Fruit fly (Drosophila melanogaster) whole organism, embryonic: Measurements from ENCODE around the gene drl.

Experiments used
- Atf-2 ChIP-seq: fragments of 200-800 bp; sonication (Bioruptor generic); optimal IDR thresholded peaks from 2 replicates; lab custom pipeline; 2016; ENCODE audit warnings: missing biosample characterization, missing genetic modification characterization
- Bgb ChIP-seq: fragments of 200-800 bp; sonication (Bioruptor generic); IDR thresholded peaks from 2 replicates; pipeline ENCODE4 v1.3.6; 2022; ENCODE audit warnings: missing biosample characterization, missing genetic modification characterization; ENCODE audit not compliant: partially characterized antibody
- CG12155 ChIP-seq: fragments of 200-800 bp; sonication (Bioruptor generic); optimal IDR thresholded peaks from 3 replicates; lab custom pipeline; 2016; ENCODE audit warnings: missing biosample characterization, missing genetic modification characterization
- CG13287 ChIP-seq: fragments of 200-800 bp; sonication (Bioruptor generic); IDR thresholded peaks from 2 replicates; pipeline ENCODE4 v1.3.6; 2022; ENCODE audit warnings: missing biosample characterization, missing genetic modification characterization; ENCODE audit not compliant: partially characterized antibody
- CG15269 ChIP-seq: fragments of 200-800 bp; sonication (Bioruptor generic); optimal IDR thresholded peaks from 2 replicates; lab custom pipeline; 2018; ENCODE audit warnings: missing biosample characterization, mild to moderate bottlenecking, missing genetic modification characterization, moderate library complexity
- CG16813 ChIP-seq: fragments of 200-800 bp; sonication (Bioruptor generic); IDR thresholded peaks from 3 replicates; pipeline ENCODE4 v1.3.6; 2022; ENCODE audit warnings: missing biosample characterization, missing genetic modification characterization; ENCODE audit not compliant: partially characterized antibody
- CG17802 ChIP-seq: fragments of 200-800 bp; sonication (Bioruptor generic); optimal IDR thresholded peaks from 2 replicates; lab custom pipeline; 2018; ENCODE audit warnings: missing biosample characterization, mild to moderate bottlenecking, missing genetic modification characterization, moderate library complexity
- CG17829 ChIP-seq: fragments of 200-800 bp; optimal IDR thresholded peaks from 2 replicates; lab custom pipeline; 2019; ENCODE audit warnings: missing biosample characterization, mild to moderate bottlenecking, missing genetic modification characterization, moderate library complexity
- CG18262 ChIP-seq: fragments of 200-800 bp; optimal IDR thresholded peaks from 3 replicates; lab custom pipeline; 2019; ENCODE audit warnings: missing biosample characterization, mild to moderate bottlenecking, missing genetic modification characterization, moderate library complexity
- CG2678 ChIP-seq: fragments of 200-800 bp; sonication (Bioruptor generic); optimal IDR thresholded peaks from 3 replicates; lab custom pipeline; 2019; ENCODE audit warnings: missing biosample characterization, mild to moderate bottlenecking, missing genetic modification characterization, moderate library complexity
- CG30020 ChIP-seq: fragments of 200-800 bp; optimal IDR thresholded peaks from 2 replicates; lab custom pipeline; 2019; ENCODE audit warnings: missing biosample characterization, mild to moderate bottlenecking, missing genetic modification characterization, moderate library complexity
- CG30403 ChIP-seq: fragments of 200-800 bp; sonication (Bioruptor generic); optimal IDR thresholded peaks from 3 replicates; lab custom pipeline; 2016; ENCODE audit warnings: missing biosample characterization, missing genetic modification characterization
- CG3281 ChIP-seq: fragments of 200-800 bp; sonication (Bioruptor generic); optimal IDR thresholded peaks from 3 replicates; lab custom pipeline; 2017; ENCODE audit warnings: missing biosample characterization, mild to moderate bottlenecking, missing genetic modification characterization
- CG7556 ChIP-seq: fragments of 200-800 bp; sonication (Bioruptor generic); optimal IDR thresholded peaks from 2 replicates; lab custom pipeline; 2017; ENCODE audit warnings: missing biosample characterization, mild to moderate bottlenecking, missing genetic modification characterization
- CG9817 ChIP-seq: fragments of 200-800 bp; sonication (Bioruptor generic); optimal IDR thresholded peaks from 2 replicates; lab custom pipeline; 2018; ENCODE audit warnings: missing biosample characterization, mild to moderate bottlenecking, missing genetic modification characterization, moderate library complexity
- CG9876 ChIP-seq: fragments of 200-800 bp; sonication (Bioruptor generic); optimal IDR thresholded peaks from 2 replicates; lab custom pipeline; 2016; ENCODE audit warnings: missing biosample characterization, missing genetic modification characterization
- CrebB ChIP-seq: fragments of 200-800 bp; sonication (Bioruptor generic); optimal IDR thresholded peaks from 3 replicates; lab custom pipeline; 2018; ENCODE audit warnings: missing biosample characterization, mild to moderate bottlenecking, missing genetic modification characterization
- D19A ChIP-seq: fragments of 200-800 bp; optimal IDR thresholded peaks from 3 replicates; lab custom pipeline; 2019; ENCODE audit warnings: missing biosample characterization, mild to moderate bottlenecking, missing genetic modification characterization, moderate library complexity
- Deaf1 ChIP-seq: fragments of 200-800 bp; optimal IDR thresholded peaks from 3 replicates; lab custom pipeline; 2019; ENCODE audit warnings: missing biosample characterization, mild to moderate bottlenecking, missing genetic modification characterization, moderate library complexity
- Drgx ChIP-seq: fragments of 200-800 bp; sonication (Bioruptor generic); IDR thresholded peaks from 2 replicates; pipeline ENCODE4 v1.3.6; 2022; ENCODE audit warnings: missing biosample characterization, missing genetic modification characterization
- Fer3 ChIP-seq: fragments of 200-800 bp; sonication (Bioruptor generic); optimal IDR thresholded peaks from 2 replicates; lab custom pipeline; 2018; ENCODE audit warnings: missing biosample characterization, mild to moderate bottlenecking, missing genetic modification characterization, moderate library complexity
- GATAe ChIP-seq: fragments of 200-800 bp; sonication (Bioruptor generic); conservative IDR thresholded peaks from 2 replicates; pipeline ENCODE4 v1.3.6; 2022; ENCODE audit warnings: missing biosample characterization, missing genetic modification characterization
- Hr78 ChIP-seq, 2 experiments: fragments of 200-800 bp in 1 of 2; fragments of >200 bp in 1 of 2; sonication (Bioruptor generic) in 1 of 2; optimal IDR thresholded peaks; 2 replicates each; lab custom pipeline; 2017 to 2019; ENCODE audit warnings: missing biosample characterization in 2 of 2, missing genetic modification characterization in 2 of 2, mild to moderate bottlenecking in 1 of 2, moderate library complexity in 1 of 2
- Med ChIP-seq: fragments of 200-800 bp; sonication (Bioruptor generic); peaks from one replicate; lab custom pipeline; 2016; ENCODE audit warnings: missing biosample characterization, missing genetic modification characterization, mild to moderate bottlenecking, inconsistent platforms, moderate library complexity
- YL-1 ChIP-seq: fragments of 200-800 bp; sonication (Bioruptor generic); optimal IDR thresholded peaks from 3 replicates; lab custom pipeline; 2017; ENCODE audit warnings: missing biosample characterization, mild to moderate bottlenecking, missing genetic modification characterization
- cg ChIP-seq: fragments of 200-800 bp; sonication (Bioruptor generic); optimal IDR thresholded peaks from 3 replicates; lab custom pipeline; 2019; ENCODE audit warnings: missing biosample characterization, mild to moderate bottlenecking, missing genetic modification characterization, moderate library complexity
- corto ChIP-seq: fragments of 200-800 bp; sonication (Bioruptor generic); optimal IDR thresholded peaks from 2 replicates; lab custom pipeline; 2016; ENCODE audit warnings: missing biosample characterization, mild to moderate bottlenecking, missing genetic modification characterization, moderate library complexity
- fd102C ChIP-seq: fragments of 200-800 bp; sonication (Bioruptor generic); optimal IDR thresholded peaks from 2 replicates; lab custom pipeline; 2018; ENCODE audit warnings: missing biosample characterization, mild to moderate bottlenecking, missing genetic modification characterization, moderate library complexity
- gcm2 ChIP-seq: fragments of 200-800 bp; sonication (Bioruptor generic); optimal IDR thresholded peaks from 2 replicates; lab custom pipeline; 2016; ENCODE audit warnings: missing biosample characterization, missing genetic modification characterization
- gsb-n ChIP-seq: fragments of 200-800 bp; sonication (Bioruptor generic); optimal IDR thresholded peaks from 3 replicates; lab custom pipeline; 2018; ENCODE audit warnings: missing biosample characterization, mild to moderate bottlenecking, missing genetic modification characterization
- nerfin-1 ChIP-seq: fragments of 200-800 bp; sonication (Bioruptor generic); optimal IDR thresholded peaks from 3 replicates; lab custom pipeline; 2019; ENCODE audit warnings: missing biosample characterization, mild to moderate bottlenecking, missing genetic modification characterization, moderate library complexity
- oc ChIP-seq: fragments of 200-800 bp; sonication (Bioruptor generic); optimal IDR thresholded peaks from 2 replicates; lab custom pipeline; 2018; ENCODE audit warnings: missing biosample characterization, mild to moderate bottlenecking, missing genetic modification characterization, moderate library complexity
- pan ChIP-seq, 4 experiments: fragments of >200 bp in 3 of 4; fragments of 200-800 bp in 1 of 4; sonication (Bioruptor generic) in 1 of 4; optimal IDR thresholded peaks in 3 of 4; IDR thresholded peaks in 1 of 4; 2 replicates each; pipeline versions ENCODE4 v1.3.6 to Lab custom; 2017 to 2022; ENCODE audit warnings: missing biosample characterization in 2 of 4, missing genetic modification characterization in 2 of 4, mixed read lengths in 1 of 4
- pfk ChIP-seq: fragments of 200-800 bp; sonication (Bioruptor generic); optimal IDR thresholded peaks from 2 replicates; lab custom pipeline; 2018; ENCODE audit warnings: missing biosample characterization, mild to moderate bottlenecking, missing genetic modification characterization, moderate library complexity
- phol ChIP-seq: fragments of 200-800 bp; sonication (Bioruptor generic); optimal IDR thresholded peaks from 3 replicates; lab custom pipeline; 2018; ENCODE audit warnings: missing biosample characterization, mild to moderate bottlenecking, missing genetic modification characterization, moderate library complexity
- pita ChIP-seq: fragments of 200-800 bp; sonication (Bioruptor generic); optimal IDR thresholded peaks from 2 replicates; lab custom pipeline; 2017; ENCODE audit warnings: missing biosample characterization, mild to moderate bottlenecking, missing genetic modification characterization
- pzg ChIP-seq: fragments of 200-800 bp; sonication (Bioruptor generic); optimal IDR thresholded peaks from 3 replicates; lab custom pipeline; 2018; ENCODE audit warnings: missing biosample characterization, mild to moderate bottlenecking, missing genetic modification characterization, moderate library complexity
- row ChIP-seq: fragments of 200-800 bp; sonication (Bioruptor generic); IDR thresholded peaks from 3 replicates; pipeline ENCODE4 v1.3.6; 2022; ENCODE audit warnings: missing biosample characterization, missing genetic modification characterization
- run ChIP-seq: fragments of 200-800 bp; sonication (Bioruptor generic); optimal IDR thresholded peaks from 3 replicates; lab custom pipeline; 2018; ENCODE audit warnings: missing biosample characterization, mild to moderate bottlenecking, missing genetic modification characterization
- sc ChIP-seq, 3 experiments: fragments of >200 bp in 2 of 3; fragments of 200-800 bp in 1 of 3; sonication (Bioruptor generic) in 1 of 3; optimal IDR thresholded peaks; 2 replicates in 2 of 3; 3 replicates in 1 of 3; lab custom pipeline; 2017; ENCODE audit warnings: mild to moderate bottlenecking in 1 of 3, missing biosample characterization in 1 of 3, missing genetic modification characterization in 1 of 3, missing genetic modification reagents in 1 of 3
- sima ChIP-seq: fragments of 200-800 bp; sonication (Bioruptor generic); optimal IDR thresholded peaks from 2 replicates; lab custom pipeline; 2016; ENCODE audit warnings: missing biosample characterization, missing genetic modification characterization
- slp2 ChIP-seq: fragments of 200-800 bp; sonication (Bioruptor generic); optimal IDR thresholded peaks from 2 replicates; lab custom pipeline; 2016; ENCODE audit warnings: missing biosample characterization, missing genetic modification characterization
- sqz ChIP-seq: fragments of 200-800 bp; sonication (Bioruptor generic); optimal IDR thresholded peaks from 3 replicates; lab custom pipeline; 2018; ENCODE audit warnings: missing biosample characterization, mild to moderate bottlenecking, missing genetic modification characterization
- tin ChIP-seq: fragments of 200-800 bp; sonication (Bioruptor generic); optimal IDR thresholded peaks from 3 replicates; lab custom pipeline; 2016; ENCODE audit warnings: missing biosample characterization, missing genetic modification characterization
- trem ChIP-seq: fragments of 200-800 bp; optimal IDR thresholded peaks from 3 replicates; lab custom pipeline; 2019; ENCODE audit warnings: missing biosample characterization, mild to moderate bottlenecking, missing genetic modification characterization, moderate library complexity
- vvl ChIP-seq: fragments of 200-800 bp; sonication (Bioruptor generic); IDR thresholded peaks from 2 replicates; pipeline ENCODE4 v1.3.6; 2022; ENCODE audit warnings: missing biosample characterization, missing genetic modification characterization
- zf30C ChIP-seq: fragments of 200-800 bp; sonication (Bioruptor generic); optimal IDR thresholded peaks from 3 replicates; lab custom pipeline; 2018; ENCODE audit warnings: missing biosample characterization, mild to moderate bottlenecking, missing genetic modification characterization

drl gene

DNA sequence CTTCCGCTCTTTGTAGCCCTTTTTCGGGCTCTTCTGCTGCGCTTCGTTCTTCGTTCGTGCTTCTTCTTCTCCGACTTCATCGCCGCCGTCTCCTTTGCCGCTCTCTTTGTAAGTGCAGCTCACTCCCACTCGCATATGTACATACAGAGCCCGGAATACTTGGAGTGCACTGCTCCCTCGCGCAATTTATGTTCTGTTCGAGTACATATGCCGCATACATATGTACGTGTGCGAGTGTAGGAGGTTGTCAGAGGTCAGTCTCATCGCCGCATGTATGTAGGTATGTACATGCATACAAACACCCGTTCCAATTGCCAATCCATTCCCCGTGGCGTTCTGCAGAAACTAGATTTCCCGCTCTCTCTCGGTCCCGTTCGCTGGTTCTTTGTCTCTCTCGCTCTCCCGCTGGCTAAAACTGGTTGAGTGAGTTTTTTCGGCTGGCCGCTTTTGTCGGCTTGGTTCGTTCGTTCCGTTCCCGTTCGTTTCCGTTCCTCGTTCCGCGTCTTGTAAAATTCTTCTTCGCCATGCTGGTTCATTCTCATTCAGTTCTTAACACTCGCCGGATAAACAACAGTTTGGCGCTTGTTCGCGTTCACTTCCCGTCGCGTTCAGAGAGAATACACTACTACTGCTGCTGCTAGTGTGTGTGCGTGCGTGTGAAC is 32.0 kb upstream of the drl start (continued):
- TF ChIP-seq YL-1 (GFP tag; lab: Kevin White, UChicago), result peak; percentile 3
- peak; percentile 6 for TF ChIP-seq CG18262 (tag; lab: Kevin White, UChicago)
- peak; percentile 91 for TF ChIP-seq Med (GFP tag; lab: Kevin White, UChicago)
- peak; percentile 40 for TF ChIP-seq corto (GFP tag; lab: Kevin White, UChicago)
- peak; percentile 100 for TF ChIP-seq pfk
- TF ChIP-seq zf30C (GFP tag; lab: Kevin White, UChicago), result peak; percentile 41
- no peak for TF ChIP-seq pan (optimal IDR thresholded peaks at IDR 0.05; lab: Kevin White, UChicago)
- TF ChIP-seq pan (GFP tag; optimal IDR thresholded peaks at IDR 0.05 in 1 of 2, IDR thresholded peaks at IDR 0.05 in 1 of 2), result no peak
- no peak for TF ChIP-seq sc (optimal IDR thresholded peaks at IDR 0.05; lab: Kevin White, UChicago)
- no peak for TF ChIP-seq sc (GFP tag; optimal IDR thresholded peaks at IDR 0.05; lab: Kevin White, UChicago)
- peak; percentile 59; the same call in 1 of the 2 replicates for TF ChIP-seq CG13287
- peak; percentile 23 for TF ChIP-seq CrebB (tag; lab: Kevin White, UChicago)
- TF ChIP-seq CG9876 (GFP tag; lab: Kevin White, UChicago), result no peak
- TF ChIP-seq CG30020 (tag; lab: Kevin White, UChicago), result peak; percentile 48
- TF ChIP-seq CG12155 (GFP tag; lab: Kevin White, UChicago), result peak; percentile 60
- TF ChIP-seq cg, result no peak
- peak; percentile 19 for TF ChIP-seq fd102C (GFP tag; lab: Kevin White, UChicago)
- TF ChIP-seq GATAe (GFP tag; lab: Robert Waterston, UW), result no peak
- peak; percentile 32 for TF ChIP-seq CG15269 (tag; lab: Kevin White, UChicago)
- peak; percentile 48 for TF ChIP-seq D19A (tag; lab: Kevin White, UChicago)
- peak; percentile 50 for TF ChIP-seq nerfin-1 (tag; lab: Kevin White, UChicago)
- peak; percentile 23 for TF ChIP-seq Fer3
- TF ChIP-seq gsb-n (tag; lab: Kevin White, UChicago), result peak; percentile 51
- TF ChIP-seq tin, result no peak
- TF ChIP-seq CG17802 (tag; lab: Kevin White, UChicago), result peak; percentile 3
- no peak for TF ChIP-seq sima (GFP tag; lab: Kevin White, UChicago)
- TF ChIP-seq pita (GFP tag; lab: Kevin White, UChicago), result no peak
- no peak for TF ChIP-seq gcm2 (GFP tag; lab: Kevin White, UChicago)
- TF ChIP-seq CG30403, result no peak
- no peak for TF ChIP-seq Drgx
- peak; percentile 34 for TF ChIP-seq phol (tag; lab: Kevin White, UChicago)
- peak; percentile 56; the same call in 1 of the 2 replicates for TF ChIP-seq Bgb (GFP tag; lab: Robert Waterston, UW)
- peak in 1 of 2 experiments; percentile 99 for TF ChIP-seq Hr78 (GFP tag; optimal IDR thresholded peaks at IDR 0.05; lab: Kevin White, UChicago)
- no peak for TF ChIP-seq oc (tag; lab: Kevin White, UChicago)
- TF ChIP-seq run, result peak; percentile 21
- TF ChIP-seq CG7556 (GFP tag; lab: Kevin White, UChicago), result no peak
- TF ChIP-seq CG2678, result peak; percentile 45
- TF ChIP-seq trem, result peak; percentile 21
- TF ChIP-seq CG3281 (GFP tag; lab: Kevin White, UChicago), result peak; percentile 58
- peak; percentile 66 for TF ChIP-seq CG17829 (tag; lab: Kevin White, UChicago)
- no peak for TF ChIP-seq CG9817 (tag; lab: Kevin White, UChicago)
- peak; percentile 79 for TF ChIP-seq sqz (GFP tag; lab: Kevin White, UChicago)
- TF ChIP-seq Deaf1 (tag; lab: Kevin White, UChicago), result peak; percentile 86
- peak; percentile 24; the same call in 1 of the 3 replicates for TF ChIP-seq row (GFP tag; lab: Robert Waterston, UW)
- no peak for TF ChIP-seq slp2 (GFP tag; lab: Kevin White, UChicago)
- peak; percentile 15; the same call in 2 of the 3 replicates for TF ChIP-seq CG16813 (GFP tag; lab: Robert Waterston, UW)
- TF ChIP-seq pzg (GFP tag; lab: Kevin White, UChicago), result peak; percentile 6
- peak; percentile 8 for TF ChIP-seq Atf-2 (GFP tag; lab: Kevin White, UChicago)
- TF ChIP-seq vvl (GFP tag; lab: Robert Waterston, UW), result peak; percentile 47; the same call in 1 of the 2 replicates
